Fruit fly (Drosophila melanogaster) whole organism, embryonic: ENCODE results near the gene Sce.

Experiments
- Abd-B ChIP-seq: fragments of 200-800 bp; sonication (Bioruptor generic); optimal IDR thresholded peaks from 2 replicates; lab custom pipeline; 2018; ENCODE audit warnings: missing biosample characterization, mild to moderate bottlenecking, missing genetic modification characterization, moderate library complexity
- Aef1 ChIP-seq: fragments of 200-800 bp; sonication (Bioruptor generic); IDR thresholded peaks from 3 replicates; pipeline ENCODE4 v1.3.6; 2022; ENCODE audit warnings: missing biosample characterization, missing genetic modification characterization
- CG11504 ChIP-seq: fragments of 200-800 bp; sonication (Bioruptor generic); optimal IDR thresholded peaks from 3 replicates; lab custom pipeline; 2019; ENCODE audit warnings: missing biosample characterization, mild to moderate bottlenecking, missing genetic modification characterization, moderate library complexity
- CG3065 ChIP-seq: fragments of 200-800 bp; sonication (Bioruptor generic); optimal IDR thresholded peaks from 2 replicates; lab custom pipeline; 2016; ENCODE audit warnings: missing biosample characterization, missing genetic modification characterization
- CG4617 ChIP-seq: fragments of 200-800 bp; sonication (Bioruptor generic); optimal IDR thresholded peaks from 3 replicates; lab custom pipeline; 2016; ENCODE audit warnings: missing biosample characterization, missing genetic modification characterization, borderline replicate concordance
- CTCF ChIP-seq: fragments of 200-800 bp; sonication (Bioruptor generic); optimal IDR thresholded peaks from 2 replicates; lab custom pipeline; 2017; ENCODE audit warnings: missing biosample characterization, mild to moderate bottlenecking, missing genetic modification characterization, moderate library complexity
- Dref ChIP-seq: fragments of 200-800 bp; sonication (Bioruptor generic); IDR thresholded peaks from 2 replicates; pipeline ENCODE4 v1.3.6; 2022; ENCODE audit warnings: missing biosample characterization, missing genetic modification characterization
- Usf ChIP-seq: fragments of 200-800 bp; sonication (Bioruptor generic); optimal IDR thresholded peaks from 2 replicates; lab custom pipeline; 2017; ENCODE audit warnings: missing genotype, missing biosample characterization, missing genetic modification characterization
- ato ChIP-seq: fragments of 200-800 bp; sonication (Bioruptor generic); IDR thresholded peaks from 2 replicates; pipeline ENCODE4 v1.3.6; 2022; ENCODE audit warnings: missing biosample characterization, missing genetic modification characterization; ENCODE audit not compliant: partially characterized antibody
- eve ChIP-seq, 2 experiments: fragments of >200 bp; optimal IDR thresholded peaks; 2 replicates each; lab custom pipeline; 2017; ENCODE audit warnings: missing biosample characterization in 2 of 2, missing genetic modification characterization in 2 of 2
- h ChIP-seq: fragments of >200 bp; optimal IDR thresholded peaks from 2 replicates; lab custom pipeline; 2017
- pzg ChIP-seq: fragments of 200-800 bp; sonication (Bioruptor generic); optimal IDR thresholded peaks from 3 replicates; lab custom pipeline; 2018; ENCODE audit warnings: missing biosample characterization, mild to moderate bottlenecking, missing genetic modification characterization, moderate library complexity

- TF ChIP-seq h (lab: Kevin White, UChicago) (no peak), CG3065 (GFP tag; lab: Kevin White, UChicago) (peak; percentile 60), Abd-B (peak; percentile 91), CG11504 (tag; lab: Kevin White, UChicago) (peak; percentile 83), CTCF (GFP tag; lab: Kevin White, UChicago) (no peak), Dref (GFP tag; lab: Robert Waterston, UW) (peak; percentile 15; the same call in 1 of the 2 replicates), Usf (peak; percentile 74), pzg (peak; percentile 47), eve (GFP tag; optimal IDR thresholded peaks at IDR 0.05; lab: Kevin White, UChicago) (no peak), Aef1 (GFP tag; lab: Robert Waterston, UW) (peak; percentile 72), CG4617 (GFP tag; lab: Kevin White, UChicago) (peak; percentile 66), ato (GFP tag; lab: Robert Waterston, UW) (no peak)
Observed at dm6 chr3R:27706581-27707181, 24.9 kb upstream of the Sce start, which contains the start of the genes CROT and CG12877.
